Worm (Caenorhabditis elegans) whole organism, L1 larva: ENCODE measurements around the gene Y51H4A.5.

Source experiments
- C04F5.9 ChIP-seq: sonication (generic microtip); optimal IDR thresholded peaks from 2 replicates; lab custom pipeline; 2016; ENCODE audit warnings: missing genetic modification characterization, missing compliant biosample characterization
- C16A3.4 ChIP-seq: fragments of 150-350 bp; optimal IDR thresholded peaks from 2 replicates; lab custom pipeline; 2014; ENCODE audit warnings: missing biosample characterization, missing genetic modification characterization
- C34B4.2 ChIP-seq: sonication (generic microtip); optimal IDR thresholded peaks from 2 replicates; lab custom pipeline; 2017; ENCODE audit warnings: mild to moderate bottlenecking, missing genetic modification characterization, missing compliant biosample characterization
- aha-1 ChIP-seq: fragments of 150-350 bp; optimal IDR thresholded peaks from 2 replicates; lab custom pipeline; 2014; ENCODE audit warnings: missing biosample characterization, missing genetic modification characterization
- ceh-82 ChIP-seq, 3 experiments: fragments of 150-350 bp in 1 of 3; sonication (generic microtip) in 2 of 3; optimal IDR thresholded peaks; 2 replicates each; lab custom pipeline; 2014 to 2017; ENCODE audit warnings: missing biosample characterization in 3 of 3, missing genetic modification characterization in 3 of 3
- ceh-90 ChIP-seq: sonication (generic microtip); optimal IDR thresholded peaks from 2 replicates; lab custom pipeline; 2016; ENCODE audit warnings: missing genetic modification characterization, missing compliant biosample characterization
- dsc-1 ChIP-seq: sonication (generic microtip); optimal IDR thresholded peaks from 2 replicates; lab custom pipeline; 2016; ENCODE audit warnings: mild to moderate bottlenecking, missing genetic modification characterization, missing compliant biosample characterization
- efl-1 ChIP-seq, 4 experiments: fragments of 150-350 bp; optimal IDR thresholded peaks in 3 of 4; peaks in 1 of 4; 1 replicate in 1 of 4; 2 replicates in 3 of 4; lab custom pipeline; 2014; ENCODE audit warnings: missing biosample characterization in 2 of 4, missing genetic modification characterization in 2 of 4, missing genetic modification reagents in 2 of 4
- egl-13 ChIP-seq: sonication (generic microtip); optimal IDR thresholded peaks from 2 replicates; lab custom pipeline; 2016; ENCODE audit warnings: missing genotype, missing genetic modification reagents, missing genetic modification characterization, missing compliant biosample characterization
- elt-3 ChIP-seq, 6 experiments: fragments of 150-350 bp in 1 of 6; sonication (generic microtip); optimal IDR thresholded peaks; 2 replicates each; lab custom pipeline; 2017 to 2018; ENCODE audit warnings: missing biosample characterization in 6 of 6, missing genetic modification characterization in 6 of 6, inconsistent platforms in 1 of 6
- ets-5 ChIP-seq: fragments of 200-800 bp; sonication (Bioruptor generic); IDR thresholded peaks from 2 replicates; pipeline ENCODE4 v1.3.6; 2022; ENCODE audit warnings: missing genetic modification characterization, missing compliant biosample characterization
- fkh-10 ChIP-seq: sonication (generic microtip); optimal IDR thresholded peaks from 2 replicates; lab custom pipeline; 2017; ENCODE audit warnings: missing biosample characterization, missing genetic modification reagents, missing genetic modification characterization
- fkh-4 ChIP-seq: sonication (generic microtip); optimal IDR thresholded peaks from 2 replicates; lab custom pipeline; 2016; ENCODE audit warnings: missing compliant biosample characterization, missing genetic modification characterization, borderline replicate concordance
- fkh-8 ChIP-seq: sonication (generic microtip); optimal IDR thresholded peaks from 2 replicates; lab custom pipeline; 2016; ENCODE audit warnings: mild to moderate bottlenecking, missing genetic modification characterization, missing compliant biosample characterization
- fos-1 ChIP-seq: fragments of 150-350 bp; optimal IDR thresholded peaks from 2 replicates; lab custom pipeline; 2014; ENCODE audit warnings: missing biosample characterization, missing genetic modification characterization
- grh-1 ChIP-seq: fragments of 200-800 bp; sonication (Bioruptor generic); IDR thresholded peaks from 2 replicates; pipeline ENCODE4 v1.3.6; 2022; ENCODE audit warnings: missing genetic modification reagents, missing genetic modification characterization, missing compliant biosample characterization
- irx-1 ChIP-seq: sonication (generic microtip); optimal IDR thresholded peaks from 2 replicates; lab custom pipeline; 2016; ENCODE audit warnings: missing genetic modification characterization, missing compliant biosample characterization
- lin-13 ChIP-seq: fragments of 150-350 bp; optimal IDR thresholded peaks from 2 replicates; lab custom pipeline; 2014; ENCODE audit warnings: missing biosample characterization, missing genetic modification reagents, missing genetic modification characterization
- lin-14 ChIP-seq: fragments of 200-800 bp; sonication (Bioruptor generic); optimal IDR thresholded peaks from 2 replicates; lab custom pipeline; 2018; ENCODE audit warnings: mild to moderate bottlenecking, missing genetic modification characterization, moderate library complexity, missing compliant biosample characterization
- lin-35 ChIP-seq, 2 experiments: fragments of 150-350 bp; optimal IDR thresholded peaks; 2 replicates each; lab custom pipeline; 2014; ENCODE audit warnings: missing biosample characterization in 2 of 2, missing genetic modification characterization in 2 of 2, missing genetic modification reagents in 2 of 2
- lsy-2 ChIP-seq, 2 experiments: fragments of 150-350 bp; optimal IDR thresholded peaks; 2 replicates each; lab custom pipeline; 2014; ENCODE audit warnings: missing biosample characterization in 2 of 2, missing genetic modification characterization in 2 of 2
- mab-9 ChIP-seq: fragments of 200-800 bp; sonication (Bioruptor generic); IDR thresholded peaks from 2 replicates; pipeline ENCODE4 v1.3.6; 2022; ENCODE audit warnings: missing genetic modification reagents, missing genetic modification characterization, missing compliant biosample characterization
- mef-2 ChIP-seq: fragments of 150-350 bp; optimal IDR thresholded peaks from 2 replicates; lab custom pipeline; 2014; ENCODE audit warnings: missing biosample characterization, missing genetic modification characterization
- mep-1 ChIP-seq: fragments of 150-350 bp; optimal IDR thresholded peaks from 2 replicates; lab custom pipeline; 2014; ENCODE audit warnings: missing biosample characterization, missing genetic modification characterization
- nhr-11 ChIP-seq: fragments of 150-350 bp; optimal IDR thresholded peaks from 2 replicates; lab custom pipeline; 2014; ENCODE audit warnings: missing biosample characterization, missing genetic modification characterization
- nhr-237 ChIP-seq: fragments of 150-350 bp; optimal IDR thresholded peaks from 2 replicates; lab custom pipeline; 2014; ENCODE audit warnings: missing biosample characterization, missing genetic modification characterization
- nhr-28 ChIP-seq: fragments of 150-350 bp; optimal IDR thresholded peaks from 2 replicates; lab custom pipeline; 2014; ENCODE audit warnings: missing biosample characterization, missing genetic modification characterization
- nhr-47 ChIP-seq: sonication (generic microtip); optimal IDR thresholded peaks from 2 replicates; lab custom pipeline; 2016; ENCODE audit warnings: mild to moderate bottlenecking, missing genetic modification characterization, moderate library complexity, missing compliant biosample characterization
- nhr-71 ChIP-seq: sonication (generic microtip); optimal IDR thresholded peaks from 2 replicates; lab custom pipeline; 2016; ENCODE audit warnings: mild to moderate bottlenecking, missing genetic modification characterization, moderate library complexity, missing compliant biosample characterization
- nhr-77 ChIP-seq: fragments of 150-350 bp; optimal IDR thresholded peaks from 2 replicates; lab custom pipeline; 2014; ENCODE audit warnings: missing biosample characterization, missing genetic modification characterization
- nhr-85 ChIP-seq: sonication (generic microtip); peaks from one replicate; lab custom pipeline; 2016; ENCODE audit warnings: missing genetic modification characterization, inconsistent platforms, missing compliant biosample characterization
- nhr-90 ChIP-seq: sonication (generic microtip); optimal IDR thresholded peaks from 2 replicates; lab custom pipeline; 2016; ENCODE audit warnings: mild to moderate bottlenecking, missing genetic modification characterization, missing compliant biosample characterization; ENCODE audit not compliant: poor library complexity
- rnt-1 ChIP-seq: sonication (generic microtip); optimal IDR thresholded peaks from 2 replicates; lab custom pipeline; 2016; ENCODE audit warnings: mild to moderate bottlenecking, missing genetic modification characterization, moderate library complexity, missing compliant biosample characterization
- skn-1 ChIP-seq: fragments of 150-350 bp; optimal IDR thresholded peaks from 2 replicates; lab custom pipeline; 2014; ENCODE audit warnings: missing biosample characterization, missing genetic modification characterization
- snu-23 ChIP-seq: sonication (generic microtip); optimal IDR thresholded peaks from 2 replicates; lab custom pipeline; 2016; ENCODE audit warnings: missing genetic modification characterization, missing compliant biosample characterization
- sup-37 ChIP-seq: fragments of 200-800 bp; sonication (Bioruptor generic); optimal IDR thresholded peaks from 2 replicates; lab custom pipeline; 2018; ENCODE audit warnings: mild to moderate bottlenecking, missing genetic modification characterization, missing compliant biosample characterization
- swsn-7 ChIP-seq: sonication (generic microtip); optimal IDR thresholded peaks from 2 replicates; lab custom pipeline; 2016; ENCODE audit warnings: missing genetic modification characterization, missing compliant biosample characterization
- tlp-1 ChIP-seq: fragments of 150-350 bp; optimal IDR thresholded peaks from 2 replicates; lab custom pipeline; 2014; ENCODE audit warnings: missing biosample characterization, missing genetic modification characterization
- unc-62 ChIP-seq: fragments of 150-350 bp; optimal IDR thresholded peaks from 2 replicates; lab custom pipeline; 2014; ENCODE audit warnings: missing biosample characterization, missing genetic modification reagents, missing genetic modification characterization
- unc-86 ChIP-seq: sonication (generic microtip); optimal IDR thresholded peaks from 2 replicates; lab custom pipeline; 2016; ENCODE audit warnings: missing genetic modification characterization, missing compliant biosample characterization
- unc-98 ChIP-seq: fragments of 200-800 bp; sonication (Bioruptor generic); IDR thresholded peaks from 2 replicates; pipeline ENCODE4 v1.3.6; 2022; ENCODE audit warnings: missing genetic modification characterization, missing compliant biosample characterization
- vab-15 ChIP-seq: sonication (generic microtip); optimal IDR thresholded peaks from 2 replicates; lab custom pipeline; 2017; ENCODE audit warnings: missing genotype, mild to moderate bottlenecking, missing genetic modification characterization, missing compliant biosample characterization
- xbp-1 ChIP-seq: sonication (generic microtip); optimal IDR thresholded peaks from 2 replicates; lab custom pipeline; 2016; ENCODE audit warnings: missing genetic modification characterization, missing compliant biosample characterization
- zag-1 ChIP-seq: fragments of 150-350 bp; optimal IDR thresholded peaks from 2 replicates; lab custom pipeline; 2014; ENCODE audit warnings: missing biosample characterization, missing genetic modification characterization
- ztf-11 ChIP-seq, 2 experiments: sonication (generic microtip); optimal IDR thresholded peaks; 2 replicates each; lab custom pipeline; 2016 to 2017; ENCODE audit warnings: missing genetic modification characterization in 2 of 2, missing biosample characterization in 1 of 2, missing compliant biosample characterization in 1 of 2

Y51H4A.5 gene

DNA sequence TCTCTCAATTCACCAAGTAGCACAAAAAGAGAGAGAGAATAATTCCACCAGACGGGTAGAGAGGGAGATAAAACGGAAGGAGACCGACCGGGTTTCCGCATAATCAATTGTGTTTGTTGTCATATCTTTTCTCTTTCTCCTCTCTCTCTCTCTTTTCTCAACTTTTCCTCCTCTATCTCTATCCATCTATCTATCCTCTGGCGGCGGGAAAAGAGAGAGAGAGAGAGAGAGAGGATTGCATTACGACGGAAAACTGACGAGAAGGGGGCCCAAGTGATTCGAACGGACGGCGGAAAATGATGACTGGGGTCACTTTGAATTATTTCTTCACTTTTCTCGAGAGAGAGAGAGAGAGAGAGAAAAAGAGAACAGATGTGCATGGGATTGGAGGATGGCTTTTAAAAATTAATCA, 27.9 kb downstream of the Y51H4A.5 start (continued):
- TF ChIP-seq nhr-90 (tag; lab: Kevin White, UChicago) (peak; percentile 36), elt-3 (tag; optimal IDR thresholded peaks at IDR 0.05; lab: Kevin White, UChicago) (peak in 2 of 6 experiments; percentile 6 to 13), lin-35 (GFP tag; optimal IDR thresholded peaks at IDR 0.05; lab: Kevin White, UChicago) (peak; percentile 24 to 33), grh-1 (GFP tag; lab: Robert Waterston, UW) (no peak), xbp-1 (tag; lab: Kevin White, UChicago) (peak; percentile 15), skn-1 (tag; lab: Kevin White, UChicago) (peak; percentile 64), efl-1 (optimal IDR thresholded peaks at IDR 0.05; lab: Kevin White, UChicago) (peak; percentile 48 to 68), efl-1 (GFP tag; optimal IDR thresholded peaks at IDR 0.05 in 1 of 2; lab: Kevin White, UChicago) (peak in 1 of 2 experiments; percentile 2), mep-1 (peak; percentile 84), nhr-11 (tag; lab: Kevin White, UChicago) (peak; percentile 5), ets-5 (GFP tag; lab: Robert Waterston, UW) (no peak), snu-23 (GFP tag; lab: Kevin White, UChicago) (peak; percentile 76), fos-1 (tag; lab: Kevin White, UChicago) (peak; percentile 36), vab-15 (tag; lab: Kevin White, UChicago) (no peak), swsn-7 (peak; percentile 55), egl-13 (tag; lab: Kevin White, UChicago) (peak; percentile 30), irx-1 (tag; lab: Kevin White, UChicago) (peak; percentile 62), rnt-1 (tag; lab: Kevin White, UChicago) (peak; percentile 64), fkh-8 (tag; lab: Kevin White, UChicago) (peak; percentile 77)

- TF ChIP-seq nhr-11 (tag; lab: Kevin White, UChicago) (no peak), dsc-1 (tag; lab: Kevin White, UChicago) (peak; percentile 68), unc-86 (no peak), nhr-28 (tag; lab: Kevin White, UChicago) (no peak), nhr-47 (tag; lab: Kevin White, UChicago) (no peak), C34B4.2 (tag; lab: Kevin White, UChicago) (no peak), fkh-10 (GFP tag; lab: Kevin White, UChicago) (no peak), unc-62 (no peak), rnt-1 (tag; lab: Kevin White, UChicago) (peak; percentile 34), swsn-7 (no peak), nhr-237 (tag; lab: Kevin White, UChicago) (no peak), ceh-82 (tag; optimal IDR thresholded peaks at IDR 0.05; lab: Kevin White, UChicago) (peak in 1 of 3 experiments; percentile 9), unc-98 (GFP tag; lab: Robert Waterston, UW) (no peak), snu-23 (GFP tag; lab: Kevin White, UChicago) (peak; percentile 19), egl-13 (tag; lab: Kevin White, UChicago) (no peak), nhr-85 (tag; lab: Kevin White, UChicago) (peak; percentile 44), grh-1 (GFP tag; lab: Robert Waterston, UW) (no peak), aha-1 (tag; lab: Kevin White, UChicago) (no peak), sup-37 (no peak), fkh-4 (tag; lab: Kevin White, UChicago) (no peak), skn-1 (tag; lab: Kevin White, UChicago) (peak; percentile 38), nhr-77 (tag; lab: Kevin White, UChicago) (no peak), ceh-90 (no peak), ztf-11 (tag; optimal IDR thresholded peaks at IDR 0.05; lab: Kevin White, UChicago) (no peak), nhr-71 (peak; percentile 45), lin-14 (GFP tag; lab: Kevin White, UChicago) (peak; percentile 58), tlp-1 (tag; lab: Kevin White, UChicago) (no peak), mab-9 (GFP tag; lab: Robert Waterston, UW) (no peak), lin-13 (GFP tag; lab: Kevin White, UChicago) (no peak), C16A3.4 (tag; lab: Kevin White, UChicago) (no peak), efl-1 (optimal IDR thresholded peaks at IDR 0.05; lab: Kevin White, UChicago) (no peak), efl-1 (GFP tag; optimal IDR thresholded peaks at IDR 0.05 in 1 of 2; lab: Kevin White, UChicago) (peak in 1 of 2 experiments; percentile 89), ets-5 (GFP tag; lab: Robert Waterston, UW) (no peak), C04F5.9 (tag; lab: Kevin White, UChicago) (no peak), mef-2 (tag; lab: Kevin White, UChicago) (no peak), zag-1 (tag; lab: Kevin White, UChicago) (no peak), lsy-2 (tag; optimal IDR thresholded peaks at IDR 0.05; lab: Kevin White, UChicago) (no peak), vab-15 (tag; lab: Kevin White, UChicago) (no peak)
- TF ChIP-seq, all 84 proteins: peak for 9
Observed at ce11 chrIV:16496491-16496890, 29.4 kb downstream of the Y51H4A.5 start.
